Worm (Caenorhabditis elegans) whole organism, L1 larva: ENCODE data around the gene ecps-1.
A peak's percentile ranks its signal among the peaks of the same experiment; 100 is the strongest.

ENCODE experiments used
- C16A3.4 ChIP-seq: fragments of 150-350 bp; optimal IDR thresholded peaks from 2 replicates; lab custom pipeline; 2014; ENCODE audit warnings: missing biosample characterization, missing genetic modification characterization
- C34B4.2 ChIP-seq: sonication (generic microtip); optimal IDR thresholded peaks from 2 replicates; lab custom pipeline; 2017; ENCODE audit warnings: mild to moderate bottlenecking, missing genetic modification characterization, missing compliant biosample characterization
- Y116A8C.19 ChIP-seq: sonication (generic microtip); optimal IDR thresholded peaks from 2 replicates; lab custom pipeline; 2016; ENCODE audit warnings: missing compliant biosample characterization, missing genetic modification characterization, borderline replicate concordance
- alr-1 ChIP-seq: fragments of 200-800 bp; sonication (Bioruptor generic); optimal IDR thresholded peaks from 2 replicates; lab custom pipeline; 2018; ENCODE audit warnings: borderline replicate concordance, mild to moderate bottlenecking, missing genetic modification characterization, missing compliant biosample characterization
- aly-2 ChIP-seq: fragments of 150-350 bp; optimal IDR thresholded peaks from 2 replicates; lab custom pipeline; 2014; ENCODE audit warnings: missing biosample characterization, missing genetic modification characterization
- ama-1 ChIP-seq: fragments of 150-350 bp; optimal IDR thresholded peaks from 2 replicates; lab custom pipeline; 2014
- blmp-1 ChIP-seq: fragments of 150-350 bp; optimal IDR thresholded peaks from 2 replicates; lab custom pipeline; 2014; ENCODE audit warnings: missing biosample characterization, missing genetic modification characterization
- ceh-63 ChIP-seq: fragments of 200-800 bp; sonication (Bioruptor generic); optimal IDR thresholded peaks from 2 replicates; lab custom pipeline; 2018; ENCODE audit warnings: mild to moderate bottlenecking, missing genetic modification characterization, missing compliant biosample characterization
- ceh-8 ChIP-seq: fragments of 200-800 bp; sonication (Bioruptor generic); optimal IDR thresholded peaks from 2 replicates; lab custom pipeline; 2018; ENCODE audit warnings: mild to moderate bottlenecking, missing genetic modification characterization, moderate library complexity, missing compliant biosample characterization
- ceh-82 ChIP-seq, 3 experiments: fragments of 150-350 bp in 1 of 3; sonication (generic microtip) in 2 of 3; optimal IDR thresholded peaks; 2 replicates each; lab custom pipeline; 2014 to 2017; ENCODE audit warnings: missing biosample characterization in 3 of 3, missing genetic modification characterization in 3 of 3
- ceh-88 ChIP-seq: fragments of 200-800 bp; sonication (Bioruptor generic); IDR thresholded peaks from 2 replicates; pipeline ENCODE4 v1.3.6; 2022; ENCODE audit warnings: missing genetic modification characterization, missing compliant biosample characterization
- ceh-90 ChIP-seq: sonication (generic microtip); optimal IDR thresholded peaks from 2 replicates; lab custom pipeline; 2016; ENCODE audit warnings: missing genetic modification characterization, missing compliant biosample characterization
- ces-1 ChIP-seq: fragments of 150-350 bp; optimal IDR thresholded peaks from 2 replicates; lab custom pipeline; 2014; ENCODE audit warnings: missing biosample characterization, missing genetic modification reagents, missing genetic modification characterization
- dpl-1 ChIP-seq, 3 experiments: fragments of 150-350 bp in 2 of 3; sonication (generic microtip) in 1 of 3; optimal IDR thresholded peaks; 2 replicates each; lab custom pipeline; 2014 to 2017; ENCODE audit warnings: missing biosample characterization in 3 of 3, missing genetic modification characterization in 3 of 3, missing genetic modification reagents in 3 of 3
- dsc-1 ChIP-seq: sonication (generic microtip); optimal IDR thresholded peaks from 2 replicates; lab custom pipeline; 2016; ENCODE audit warnings: mild to moderate bottlenecking, missing genetic modification characterization, missing compliant biosample characterization
- efl-1 ChIP-seq, 4 experiments: fragments of 150-350 bp; optimal IDR thresholded peaks in 3 of 4; peaks in 1 of 4; 1 replicate in 1 of 4; 2 replicates in 3 of 4; lab custom pipeline; 2014; ENCODE audit warnings: missing biosample characterization in 2 of 4, missing genetic modification characterization in 2 of 4, missing genetic modification reagents in 2 of 4
- efl-3 ChIP-seq: fragments of 200-800 bp; sonication (Bioruptor generic); optimal IDR thresholded peaks from 2 replicates; lab custom pipeline; 2018; ENCODE audit warnings: mild to moderate bottlenecking, missing genetic modification characterization, missing compliant biosample characterization
- egl-27 ChIP-seq, 2 experiments: fragments of 150-350 bp in 1 of 2; sonication (generic microtip); optimal IDR thresholded peaks; 3 replicates each; lab custom pipeline; 2017 to 2018; ENCODE audit warnings: missing biosample characterization in 2 of 2, missing genetic modification characterization in 2 of 2, missing genetic modification reagents in 2 of 2
- elt-2 ChIP-seq: sonication (generic microtip); optimal IDR thresholded peaks from 2 replicates; lab custom pipeline; 2016; ENCODE audit warnings: missing genetic modification characterization, mild to moderate bottlenecking, inconsistent platforms, missing compliant biosample characterization, missing genetic modification reagents
- fkh-10 ChIP-seq: sonication (generic microtip); optimal IDR thresholded peaks from 2 replicates; lab custom pipeline; 2017; ENCODE audit warnings: missing biosample characterization, missing genetic modification reagents, missing genetic modification characterization
- fkh-4 ChIP-seq: sonication (generic microtip); optimal IDR thresholded peaks from 2 replicates; lab custom pipeline; 2016; ENCODE audit warnings: missing compliant biosample characterization, missing genetic modification characterization, borderline replicate concordance
- fkh-8 ChIP-seq: sonication (generic microtip); optimal IDR thresholded peaks from 2 replicates; lab custom pipeline; 2016; ENCODE audit warnings: mild to moderate bottlenecking, missing genetic modification characterization, missing compliant biosample characterization
- fos-1 ChIP-seq: fragments of 150-350 bp; optimal IDR thresholded peaks from 2 replicates; lab custom pipeline; 2014; ENCODE audit warnings: missing biosample characterization, missing genetic modification characterization
- grh-1 ChIP-seq: fragments of 200-800 bp; sonication (Bioruptor generic); IDR thresholded peaks from 2 replicates; pipeline ENCODE4 v1.3.6; 2022; ENCODE audit warnings: missing genetic modification reagents, missing genetic modification characterization, missing compliant biosample characterization
- hlh-4 ChIP-seq: sonication (generic microtip); optimal IDR thresholded peaks from 2 replicates; lab custom pipeline; 2016; ENCODE audit warnings: mild to moderate bottlenecking, missing genetic modification characterization, missing compliant biosample characterization
- hpl-2 ChIP-seq: fragments of 150-350 bp; optimal IDR thresholded peaks from 2 replicates; lab custom pipeline; 2014; ENCODE audit warnings: missing biosample characterization, missing genetic modification reagents, missing genetic modification characterization
- irx-1 ChIP-seq: sonication (generic microtip); optimal IDR thresholded peaks from 2 replicates; lab custom pipeline; 2016; ENCODE audit warnings: missing genetic modification characterization, missing compliant biosample characterization
- isw-1 ChIP-seq: fragments of 200-800 bp; sonication (Bioruptor generic); IDR thresholded peaks from 2 replicates; pipeline ENCODE4 v1.3.6; 2022; ENCODE audit warnings: missing genetic modification characterization, missing compliant biosample characterization
- jun-1 ChIP-seq: fragments of 150-350 bp; optimal IDR thresholded peaks from 2 replicates; lab custom pipeline; 2014; ENCODE audit warnings: missing biosample characterization, missing genetic modification reagents, missing genetic modification characterization
- lin-13 ChIP-seq: fragments of 150-350 bp; optimal IDR thresholded peaks from 2 replicates; lab custom pipeline; 2014; ENCODE audit warnings: missing biosample characterization, missing genetic modification reagents, missing genetic modification characterization
- lin-14 ChIP-seq: fragments of 200-800 bp; sonication (Bioruptor generic); optimal IDR thresholded peaks from 2 replicates; lab custom pipeline; 2018; ENCODE audit warnings: mild to moderate bottlenecking, missing genetic modification characterization, moderate library complexity, missing compliant biosample characterization
- lin-15B ChIP-seq: fragments of 150-350 bp; sonication (generic microtip); optimal IDR thresholded peaks from 3 replicates; lab custom pipeline; 2014; ENCODE audit warnings: missing biosample characterization, missing genetic modification characterization
- lin-35 ChIP-seq, 2 experiments: fragments of 150-350 bp; optimal IDR thresholded peaks; 2 replicates each; lab custom pipeline; 2014; ENCODE audit warnings: missing biosample characterization in 2 of 2, missing genetic modification characterization in 2 of 2, missing genetic modification reagents in 2 of 2
- lin-39 ChIP-seq: fragments of 150-350 bp; optimal IDR thresholded peaks from 2 replicates; lab custom pipeline; 2014; ENCODE audit warnings: missing biosample characterization, missing genetic modification reagents, missing genetic modification characterization
- mab-9 ChIP-seq: fragments of 200-800 bp; sonication (Bioruptor generic); IDR thresholded peaks from 2 replicates; pipeline ENCODE4 v1.3.6; 2022; ENCODE audit warnings: missing genetic modification reagents, missing genetic modification characterization, missing compliant biosample characterization
- nhr-11 ChIP-seq: fragments of 150-350 bp; optimal IDR thresholded peaks from 2 replicates; lab custom pipeline; 2014; ENCODE audit warnings: missing biosample characterization, missing genetic modification characterization
- nhr-20 ChIP-seq: sonication (generic microtip); optimal IDR thresholded peaks from 2 replicates; lab custom pipeline; 2016; ENCODE audit warnings: mild to moderate bottlenecking, missing genetic modification characterization, missing compliant biosample characterization
- nhr-47 ChIP-seq: sonication (generic microtip); optimal IDR thresholded peaks from 2 replicates; lab custom pipeline; 2016; ENCODE audit warnings: mild to moderate bottlenecking, missing genetic modification characterization, moderate library complexity, missing compliant biosample characterization
- nhr-76 ChIP-seq: sonication (generic microtip); optimal IDR thresholded peaks from 2 replicates; lab custom pipeline; 2017; ENCODE audit warnings: missing biosample characterization, missing genetic modification characterization
- nhr-84 ChIP-seq: sonication (generic microtip); optimal IDR thresholded peaks from 2 replicates; lab custom pipeline; 2017; ENCODE audit warnings: missing biosample characterization, missing genetic modification characterization
- pag-3 ChIP-seq: sonication (generic microtip); optimal IDR thresholded peaks from 2 replicates; lab custom pipeline; 2017; ENCODE audit warnings: missing genetic modification characterization, mild to moderate bottlenecking, missing compliant biosample characterization, antibody characterized with exemption, borderline replicate concordance; ENCODE audit not compliant: insufficient read depth
- rnt-1 ChIP-seq: sonication (generic microtip); optimal IDR thresholded peaks from 2 replicates; lab custom pipeline; 2016; ENCODE audit warnings: mild to moderate bottlenecking, missing genetic modification characterization, moderate library complexity, missing compliant biosample characterization
- sox-4 ChIP-seq: sonication (generic microtip); optimal IDR thresholded peaks from 2 replicates; lab custom pipeline; 2016; ENCODE audit warnings: missing genetic modification characterization, missing compliant biosample characterization
- sptf-1 ChIP-seq: fragments of 150-350 bp; optimal IDR thresholded peaks from 2 replicates; lab custom pipeline; 2014; ENCODE audit warnings: missing biosample characterization, missing genetic modification characterization
- tlp-1 ChIP-seq: fragments of 150-350 bp; optimal IDR thresholded peaks from 2 replicates; lab custom pipeline; 2014; ENCODE audit warnings: missing biosample characterization, missing genetic modification characterization
- unc-130 ChIP-seq: fragments of 150-350 bp; optimal IDR thresholded peaks from 2 replicates; lab custom pipeline; 2017; ENCODE audit warnings: missing biosample characterization, missing genetic modification characterization, inconsistent platforms
- unc-30 ChIP-seq: sonication (generic microtip); optimal IDR thresholded peaks from 2 replicates; lab custom pipeline; 2017; ENCODE audit warnings: missing biosample characterization, missing genetic modification characterization
- unc-86 ChIP-seq: sonication (generic microtip); optimal IDR thresholded peaks from 2 replicates; lab custom pipeline; 2016; ENCODE audit warnings: missing genetic modification characterization, missing compliant biosample characterization
- vab-15 ChIP-seq: sonication (generic microtip); optimal IDR thresholded peaks from 2 replicates; lab custom pipeline; 2017; ENCODE audit warnings: missing genotype, mild to moderate bottlenecking, missing genetic modification characterization, missing compliant biosample characterization
- xbp-1 ChIP-seq: sonication (generic microtip); optimal IDR thresholded peaks from 2 replicates; lab custom pipeline; 2016; ENCODE audit warnings: missing genetic modification characterization, missing compliant biosample characterization
- zag-1 ChIP-seq: fragments of 150-350 bp; optimal IDR thresholded peaks from 2 replicates; lab custom pipeline; 2014; ENCODE audit warnings: missing biosample characterization, missing genetic modification characterization
- zip-4 ChIP-seq: fragments of 200-800 bp; sonication (Bioruptor generic); optimal IDR thresholded peaks from 2 replicates; lab custom pipeline; 2018; ENCODE audit warnings: mild to moderate bottlenecking, missing genetic modification characterization, moderate library complexity, missing compliant biosample characterization
- ztf-11 ChIP-seq, 2 experiments: sonication (generic microtip); optimal IDR thresholded peaks; 2 replicates each; lab custom pipeline; 2016 to 2017; ENCODE audit warnings: missing genetic modification characterization in 2 of 2, missing biosample characterization in 1 of 2, missing compliant biosample characterization in 1 of 2

The ecps-1 gene

ce11 chrIII:10432104-10432503 is 28.2 kb downstream of the ecps-1 start:
- TF ChIP-seq jun-1 (tag; lab: Kevin White, UChicago) = no peak
- no peak for TF ChIP-seq C34B4.2 (tag; lab: Kevin White, UChicago)
- no peak for TF ChIP-seq zag-1 (tag; lab: Kevin White, UChicago)
- TF ChIP-seq ama-1 (lab: Kevin White, UChicago) = no peak
- TF ChIP-seq dsc-1 (tag; lab: Kevin White, UChicago) = peak; percentile 45
- TF ChIP-seq fkh-4 (tag; lab: Kevin White, UChicago) = no peak
- peak; percentile 8; the same call in 1 of the 2 replicates for TF ChIP-seq isw-1
- no peak for TF ChIP-seq unc-130
- no peak for TF ChIP-seq nhr-76
- no peak for TF ChIP-seq Y116A8C.19 (tag; lab: Kevin White, UChicago)
- peak in 2 of 3 experiments; percentile 13 to 22 for TF ChIP-seq ceh-82 (tag; optimal IDR thresholded peaks at IDR 0.05; lab: Kevin White, UChicago)
- no peak for TF ChIP-seq hpl-2 (GFP tag; lab: Kevin White, UChicago)
- TF ChIP-seq aly-2 (tag; lab: Kevin White, UChicago) = no peak
- no peak for TF ChIP-seq ces-1 (GFP tag; lab: Kevin White, UChicago)
- peak; percentile 6 to 36 for TF ChIP-seq efl-1 (optimal IDR thresholded peaks at IDR 0.05; lab: Kevin White, UChicago)
- peak; percentile 26 to 93 for TF ChIP-seq efl-1 (GFP tag; optimal IDR thresholded peaks at IDR 0.05 in 1 of 2; lab: Kevin White, UChicago)
- TF ChIP-seq lin-35 (GFP tag; optimal IDR thresholded peaks at IDR 0.05; lab: Kevin White, UChicago) = peak in 1 of 2 experiments; percentile 2
- TF ChIP-seq nhr-84 = no peak
- TF ChIP-seq dpl-1 (GFP tag; optimal IDR thresholded peaks at IDR 0.05; lab: Kevin White, UChicago) = peak in 1 of 3 experiments; percentile 19
- no peak for TF ChIP-seq alr-1 (tag; lab: Kevin White, UChicago)
- no peak for TF ChIP-seq elt-2 (tag; lab: Kevin White, UChicago)
- TF ChIP-seq fkh-8 (tag; lab: Kevin White, UChicago) = peak; percentile 83
- TF ChIP-seq hlh-4 = no peak
- no peak for TF ChIP-seq tlp-1 (tag; lab: Kevin White, UChicago)
- no peak for TF ChIP-seq fos-1 (tag; lab: Kevin White, UChicago)
- TF ChIP-seq lin-39 (tag; lab: Kevin White, UChicago) = no peak
- no peak for TF ChIP-seq zip-4 (GFP tag; lab: Kevin White, UChicago)
- TF ChIP-seq ceh-63 (GFP tag; lab: Kevin White, UChicago) = no peak
- TF ChIP-seq nhr-20 (tag; lab: Kevin White, UChicago) = peak; percentile 22
- TF ChIP-seq ztf-11 (tag; optimal IDR thresholded peaks at IDR 0.05; lab: Kevin White, UChicago) = no peak
- no peak for TF ChIP-seq lin-14 (GFP tag; lab: Kevin White, UChicago)
- TF ChIP-seq ceh-8 (GFP tag; lab: Kevin White, UChicago) = no peak
- TF ChIP-seq nhr-47 (tag; lab: Kevin White, UChicago) = peak; percentile 70
- TF ChIP-seq mab-9 (GFP tag; lab: Robert Waterston, UW) = no peak
- TF ChIP-seq efl-3 (GFP tag; lab: Kevin White, UChicago) = no peak
- TF ChIP-seq pag-3 = no peak
- TF ChIP-seq ceh-90 (tag; lab: Kevin White, UChicago) = no peak
- TF ChIP-seq vab-15 (tag; lab: Kevin White, UChicago) = no peak
- TF ChIP-seq blmp-1 (tag; lab: Kevin White, UChicago) = no peak
- no peak for TF ChIP-seq fkh-10
- TF ChIP-seq grh-1 (GFP tag; lab: Robert Waterston, UW) = no peak
- no peak for TF ChIP-seq nhr-11 (tag; lab: Kevin White, UChicago)
- TF ChIP-seq rnt-1 (tag; lab: Kevin White, UChicago) = peak; percentile 78
- no peak for TF ChIP-seq xbp-1
- no peak for TF ChIP-seq unc-30 (tag; lab: Kevin White, UChicago)
- TF ChIP-seq lin-13 = peak; percentile 2
- TF ChIP-seq sox-4 (tag; lab: Kevin White, UChicago) = peak; percentile 11
- no peak for TF ChIP-seq C16A3.4
- TF ChIP-seq egl-27 (tag; optimal IDR thresholded peaks at IDR 0.05; lab: Kevin White, UChicago) = no peak
- no peak for TF ChIP-seq sptf-1 (tag; lab: Kevin White, UChicago)
- TF ChIP-seq lin-15B (tag; lab: Kevin White, UChicago) = no peak
- TF ChIP-seq unc-86 (tag; lab: Kevin White, UChicago) = no peak
- TF ChIP-seq ceh-88 (GFP tag; lab: Robert Waterston, UW) = no peak
- peak; percentile 15 for TF ChIP-seq irx-1 (tag; lab: Kevin White, UChicago)
